Fruit fly (Drosophila melanogaster): Measurements from ENCODE around the gene Atg4a.
A peak's percentile ranks its signal among the peaks of the same experiment; 100 is the strongest.

The Atg4a gene

DNA sequence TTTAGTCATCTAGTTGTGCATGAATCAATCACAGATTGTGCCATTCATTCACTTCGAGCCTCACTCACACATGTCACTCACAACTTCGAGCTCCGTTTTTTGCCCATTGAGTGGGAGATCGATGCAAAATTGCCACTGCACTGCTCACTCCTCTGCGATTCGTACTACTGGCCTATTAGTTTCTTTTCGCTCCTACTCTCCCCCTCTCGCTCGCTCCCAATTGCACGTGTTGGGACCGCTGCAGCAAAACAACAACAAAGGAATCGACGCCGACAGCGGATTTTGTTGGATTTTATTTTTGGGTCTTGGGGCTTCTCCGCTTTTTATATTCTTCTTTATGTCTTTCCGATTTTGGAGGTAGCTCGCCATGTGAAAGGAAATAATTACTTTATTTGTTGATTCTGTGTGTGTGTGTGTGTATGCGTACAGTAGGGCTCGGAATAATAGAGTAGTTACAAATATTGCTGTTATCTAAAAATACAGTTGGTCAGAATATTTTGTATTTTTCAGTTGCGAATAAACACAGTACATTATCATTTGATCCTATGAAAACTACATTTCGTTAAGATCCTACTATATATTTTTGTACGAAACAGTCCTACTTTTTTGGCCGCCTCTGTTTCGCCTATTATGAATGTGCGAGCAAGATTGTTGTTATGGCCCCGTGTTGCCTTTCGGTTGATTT lies 6.4 kb upstream of the Atg4a start (continued):
- TF ChIP-seq CG2116 (GFP tag; optimal IDR thresholded peaks at IDR 0.05) (peak; percentile 29), CG10654 (GFP tag; optimal IDR thresholded peaks at IDR 0.05) (peak; percentile 44), ewg (GFP tag; optimal IDR thresholded peaks at IDR 0.05) (peak; percentile 76), disco-r (GFP tag; optimal IDR thresholded peaks at IDR 0.05) (peak; percentile 47), CG4360 (GFP tag; IDR thresholded peaks at IDR 0.05) (peak; percentile 79), chm (GFP tag; IDR thresholded peaks at IDR 0.05) (peak; percentile 83), tup (GFP tag; optimal IDR thresholded peaks at IDR 0.05) (no peak), Hr3 (GFP tag; optimal IDR thresholded peaks at IDR 0.05) (peak; percentile 71), CG18262 (tag; optimal IDR thresholded peaks at IDR 0.05) (peak; percentile 92), da (GFP tag; optimal IDR thresholded peaks at IDR 0.05) (no peak), CG12155 (GFP tag; optimal IDR thresholded peaks at IDR 0.05) (peak; percentile 62), crol (GFP tag; IDR thresholded peaks at IDR 0.05) (no peak), Hmx (GFP tag; optimal IDR thresholded peaks at IDR 0.05) (no peak), CG17829 (tag; optimal IDR thresholded peaks at IDR 0.05) (peak; percentile 90), Mes4 (GFP tag; optimal IDR thresholded peaks at IDR 0.05) (peak; percentile 78), CG5953 (GFP tag; IDR thresholded peaks at IDR 0.05) (no peak), CG1602 (GFP tag; optimal IDR thresholded peaks at IDR 0.05) (peak; percentile 72), Taf1 (GFP tag; IDR thresholded peaks at IDR 0.05) (no peak), CG18619 (GFP tag; optimal IDR thresholded peaks at IDR 0.05) (peak; percentile 63), Abd-B (GFP tag; optimal IDR thresholded peaks at IDR 0.05) (peak; percentile 76), Sox100B (GFP tag; optimal IDR thresholded peaks at IDR 0.05) (peak; percentile 79), lab (GFP tag; optimal IDR thresholded peaks at IDR 0.05) (peak; percentile 84), Usf (GFP tag; optimal IDR thresholded peaks at IDR 0.05) (peak; percentile 51), CG15696 (tag; optimal IDR thresholded peaks at IDR 0.05) (peak; percentile 61), B-H1 (GFP tag; IDR thresholded peaks at IDR 0.05) (peak; percentile 41; the same call in 1 of the 3 replicates), hbn (GFP tag; IDR thresholded peaks at IDR 0.05; ENCODE audit: partially characterized antibody) (no peak), fd102C (GFP tag; optimal IDR thresholded peaks at IDR 0.05) (no peak), ash1 (GFP tag; optimal IDR thresholded peaks at IDR 0.05) (no peak), CG7745 (tag; optimal IDR thresholded peaks at IDR 0.05) (peak; percentile 57), corto (GFP tag; optimal IDR thresholded peaks at IDR 0.05) (no peak), CG10321 (GFP tag; IDR thresholded peaks at IDR 0.05) (no peak), Vsx1 (GFP tag; optimal IDR thresholded peaks at IDR 0.05) (peak; percentile 68), CG9609 (GFP tag; optimal IDR thresholded peaks at IDR 0.05) (peak; percentile 46), CG9876 (GFP tag; optimal IDR thresholded peaks at IDR 0.05) (no peak), CG16813 (GFP tag; IDR thresholded peaks at IDR 0.05; ENCODE audit: partially characterized antibody) (no peak), oc (tag; optimal IDR thresholded peaks at IDR 0.05) (peak; percentile 88), mld (GFP tag; IDR thresholded peaks at IDR 0.05; ENCODE audit: partially characterized antibody) (no peak), tll (GFP tag; optimal IDR thresholded peaks at IDR 0.05) (no peak), CG17912 (GFP tag; optimal IDR thresholded peaks at IDR 0.05) (no peak), insv (GFP tag; optimal IDR thresholded peaks at IDR 0.05) (no peak), cad (GFP tag; optimal IDR thresholded peaks at IDR 0.05) (no peak), pfk (GFP tag; optimal IDR thresholded peaks at IDR 0.05) (no peak), Ets65A (GFP tag) (peak; percentile 89), Optix (GFP tag; IDR thresholded peaks at IDR 0.05) (0 out of 3 replicates have a peak, but pooled peaks have one; percentile 35), CG14860 (GFP tag; IDR thresholded peaks at IDR 0.05; ENCODE audit: partially characterized antibody) (no peak), bbx (GFP tag; IDR thresholded peaks at IDR 0.05; ENCODE audit: partially characterized antibody) (no peak), Ada2b (GFP tag; IDR thresholded peaks at IDR 0.05) (peak; percentile 71), lbe (GFP tag; optimal IDR thresholded peaks at IDR 0.05) (no peak), CG6272 (GFP tag; IDR thresholded peaks at IDR 0.05) (no peak)

Measured in whole organism, embryonic.